Worm (Caenorhabditis elegans) whole organism, L4/young adult: ENCODE results near the gene srw-84.

Experiments
- dao-5 ChIP-seq: sonication (generic microtip); optimal IDR thresholded peaks from 2 replicates; lab custom pipeline; 2016; ENCODE audit warnings: missing genotype, missing genetic modification characterization, moderate library complexity, missing compliant biosample characterization
- him-1 ChIP-seq: sonication (generic microtip); optimal IDR thresholded peaks from 2 replicates; lab custom pipeline; 2016; ENCODE audit warnings: missing genotype, missing genetic modification reagents, missing genetic modification characterization, missing compliant biosample characterization

DNA sequence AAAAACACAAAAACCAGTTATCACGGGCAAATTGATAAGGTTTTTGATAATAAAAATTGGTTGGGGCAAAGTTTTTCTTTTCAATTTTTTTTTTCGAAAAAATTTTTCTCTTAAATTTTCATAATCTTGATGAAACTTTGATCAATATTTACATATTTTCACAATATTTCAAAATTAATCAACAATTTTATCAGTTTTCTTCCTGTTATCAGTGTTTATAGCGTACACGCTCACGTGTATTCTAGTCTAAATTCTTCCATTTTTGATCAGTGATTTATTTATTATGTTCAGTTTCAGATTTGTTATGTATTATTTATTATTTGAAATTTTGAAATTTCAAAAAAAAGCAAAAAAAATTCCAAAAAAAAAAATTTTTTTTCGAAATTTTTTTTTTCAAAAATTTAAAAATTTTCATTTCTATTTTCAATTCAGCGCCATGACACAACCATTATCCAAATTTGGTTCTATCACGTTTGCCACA lies 4.0 kb upstream of the srw-84 start, which contains the start of gene nceh-1:
- TF ChIP-seq dao-5 (tag; lab: Kevin White, UChicago) (no peak), him-1 (tag; lab: Kevin White, UChicago) (no peak)
